Fruit fly (Drosophila melanogaster) whole organism: ENCODE data around the gene CG18731.

Experiments
- CG8478 ChIP-seq: fragments of >200 bp; optimal IDR thresholded peaks from 2 replicates; lab custom pipeline; 2018; ENCODE audit warnings: inconsistent platforms
- Dll ChIP-seq: fragments of >200 bp; optimal IDR thresholded peaks from 2 replicates; lab custom pipeline; 2017
- EcR ChIP-seq, 2 experiments: fragments of >200 bp; optimal IDR thresholded peaks; 2 replicates each; lab custom pipeline; 2017; ENCODE audit warnings: missing biosample characterization in 2 of 2, missing genetic modification characterization in 2 of 2, missing genetic modification reagents in 2 of 2
- pan ChIP-seq: fragments of >200 bp; optimal IDR thresholded peaks from 2 replicates; lab custom pipeline; 2017
- psq ChIP-seq: fragments of >200 bp; optimal IDR thresholded peaks from 2 replicates; lab custom pipeline; 2017
- usp ChIP-seq: fragments of >200 bp; optimal IDR thresholded peaks from 2 replicates; lab custom pipeline; 2017; ENCODE audit warnings: missing biosample characterization, missing genetic modification characterization, mixed read lengths

- TF ChIP-seq pan (lab: Kevin White, UChicago) = no peak
- no peak for TF ChIP-seq usp (GFP tag; lab: Kevin White, UChicago)
- TF ChIP-seq CG8478 (lab: Kevin White, UChicago) = no peak
- TF ChIP-seq Dll = no peak
- TF ChIP-seq psq (lab: Kevin White, UChicago) = no peak
- no peak for TF ChIP-seq EcR (GFP tag; optimal IDR thresholded peaks at IDR 0.05; lab: Kevin White, UChicago)
Observed at dm6 chr3R:29711434-29711833, 13.4 kb upstream of the CG18731 start.
